Worm (Caenorhabditis elegans): Measurements from ENCODE around the gene Y51H4A.25.

ce11 chrIV:16740769-16741168 is 4.6 kb downstream of the Y51H4A.25 start, which contains the start of gene Y51H4A.24:
- TF ChIP-seq unc-62 (GFP tag; optimal IDR thresholded peaks at IDR 0.05) (no peak), nhr-237 (tag; optimal IDR thresholded peaks at IDR 0.05) (no peak), ama-1 (optimal IDR thresholded peaks at IDR 0.05) (no peak), nhr-77 (tag; optimal IDR thresholded peaks at IDR 0.05) (no peak)

All from whole organism, L3 larva.